Worm (Caenorhabditis elegans): Measurements from ENCODE around the gene nkat-3.

nkat-3 gene

DNA sequence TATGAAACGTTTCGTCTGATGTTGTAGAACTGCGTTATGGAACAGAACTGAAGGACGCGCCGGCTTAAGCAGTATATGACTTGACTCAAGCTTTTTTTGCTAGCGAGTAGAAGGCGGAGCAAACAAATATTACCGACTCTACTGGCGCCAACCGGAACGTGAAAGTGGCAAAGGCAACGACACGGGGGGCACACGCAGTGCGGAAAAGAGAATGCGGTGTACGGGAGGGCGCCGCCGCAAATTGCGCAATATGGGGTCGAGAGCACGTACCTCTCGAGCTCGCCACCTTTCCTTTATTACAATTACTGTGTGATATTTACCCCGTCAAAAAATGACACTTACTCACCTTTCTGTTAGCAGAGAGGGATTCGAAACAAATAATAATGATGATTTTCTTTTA lies 26.3 kb upstream of the nkat-3 start, which contains the start of gene pqn-36:
pqn-36 (minus strand) TSS at position 268 of the 400 bp plus-strand sequence.
- TF ChIP-seq nhr-6 (tag; optimal IDR thresholded peaks at IDR 0.05) (peak; percentile 4), lim-7 (GFP tag; IDR thresholded peaks at IDR 0.05) (0 out of 2 replicates have a peak, but pooled peaks have one; percentile 35), snpc-1.2 (GFP tag; IDR thresholded peaks at IDR 0.05) (no peak), set-16 (GFP tag; IDR thresholded peaks at IDR 0.05) (0 out of 2 replicates have a peak, but pooled peaks have one; percentile 29), daf-12 (tag; optimal IDR thresholded peaks at IDR 0.05) (no peak)

DNA sequence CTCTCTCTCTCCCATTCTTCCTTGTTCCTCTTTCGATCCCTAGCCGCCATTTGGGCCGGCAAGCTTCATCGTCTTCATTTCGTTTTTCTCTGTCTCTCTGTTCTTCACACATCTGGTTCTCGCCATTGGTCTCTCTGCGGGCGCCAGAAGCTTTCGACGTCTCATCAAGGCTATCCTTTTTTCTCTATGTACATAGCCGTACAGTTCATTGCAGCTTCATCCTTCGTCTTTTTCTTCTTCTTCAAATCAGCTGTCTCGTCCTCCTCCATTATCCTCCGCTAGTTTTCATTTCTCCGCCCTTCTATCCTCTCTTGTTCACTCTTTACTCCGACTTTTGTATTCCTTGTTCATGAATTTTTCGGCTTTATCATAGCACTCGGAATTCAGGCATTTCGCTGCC lies 20.9 kb upstream of the nkat-3 start, which contains the start of gene F39D8.3:
F39D8.3 (plus strand) TSS at position 301 of the 400 bp plus-strand sequence.
- TF ChIP-seq hlh-11 (tag; optimal IDR thresholded peaks at IDR 0.05) (peak; percentile 22), snpc-4 (tag; optimal IDR thresholded peaks at IDR 0.05) (no peak)

DNA sequence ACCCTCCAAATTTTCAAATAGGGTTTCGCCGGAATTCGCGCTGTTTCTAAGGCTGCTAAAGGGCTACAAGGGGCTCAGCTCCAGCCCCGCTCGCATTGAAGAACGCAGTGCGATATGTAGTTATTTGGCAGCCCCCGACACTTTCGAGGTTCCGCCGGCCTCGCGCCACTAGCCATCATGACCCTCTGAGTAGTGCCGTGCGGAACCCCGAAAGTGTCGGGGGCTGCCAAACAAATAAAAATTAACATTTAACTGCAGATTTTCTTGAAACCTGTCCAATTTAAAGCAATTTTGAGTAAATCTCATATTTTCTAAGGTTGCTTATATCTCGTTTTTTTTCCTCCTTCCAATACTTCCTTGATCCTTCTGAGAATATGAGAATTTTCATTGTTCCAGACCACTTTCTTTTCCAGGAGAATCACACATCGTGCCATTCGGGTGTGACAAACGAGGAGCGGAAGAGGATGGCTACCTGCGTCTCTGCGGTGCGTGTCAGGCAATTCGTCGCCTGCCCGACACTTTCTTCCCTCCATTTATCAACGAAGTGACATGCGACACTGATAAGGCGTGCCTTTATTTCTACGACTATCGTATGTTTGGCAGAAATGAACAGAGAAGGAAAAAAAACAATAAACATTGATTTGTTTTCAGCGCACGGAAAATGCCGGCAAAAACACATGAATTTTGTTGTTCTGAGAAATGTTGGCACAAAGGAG lies 17.7 kb upstream of the nkat-3 start:
- TF ChIP-seq tra-1 (GFP tag; IDR thresholded peaks at IDR 0.05) (peak; percentile 79), cey-2 (tag; optimal IDR thresholded peaks at IDR 0.05; ENCODE audit: borderline replicate concordance, insufficient read depth) (no peak), lin-1 (GFP tag; IDR thresholded peaks at IDR 0.05) (peak; percentile 63; the same call in 1 of the 2 replicates), nhr-48 (tag; optimal IDR thresholded peaks at IDR 0.05) (peak; percentile 38), nhr-28 (tag; optimal IDR thresholded peaks at IDR 0.05) (peak; percentile 92), sdz-12 (GFP tag; optimal IDR thresholded peaks at IDR 0.05) (no peak), hmg-1.1 (GFP tag; IDR thresholded peaks at IDR 0.05) (0 out of 2 replicates have a peak, but pooled peaks have one; percentile 11), dmd-6 (GFP tag; IDR thresholded peaks at IDR 0.05) (peak; percentile 88), hlh-11 (tag; optimal IDR thresholded peaks at IDR 0.05) (peak; percentile 91), tag-97 (GFP tag; IDR thresholded peaks at IDR 0.05) (no peak), php-3 (GFP tag; IDR thresholded peaks at IDR 0.05) (peak; percentile 80), unc-62 (GFP tag; optimal IDR thresholded peaks at IDR 0.05 in 1 of 2) (peak in 1 of 2 experiments; percentile 77), unc-62 (tag; optimal IDR thresholded peaks at IDR 0.05) (no peak), skn-1 (tag; optimal IDR thresholded peaks at IDR 0.05) (no peak), nhr-102 (tag; optimal IDR thresholded peaks at IDR 0.05) (peak; percentile 34), nhr-237 (tag; optimal IDR thresholded peaks at IDR 0.05) (no peak), mdl-1 (tag; optimal IDR thresholded peaks at IDR 0.05) (peak; percentile 29 to 67), F37D6.2 (tag; optimal IDR thresholded peaks at IDR 0.05) (no peak), mxl-3 (GFP tag; optimal IDR thresholded peaks at IDR 0.05) (peak; percentile 93), T20F7.1 (GFP tag; optimal IDR thresholded peaks at IDR 0.05) (no peak), ceh-20 (GFP tag; IDR thresholded peaks at IDR 0.05) (peak; percentile 74; the same call in 1 of the 2 replicates), Y48G9A.11 (GFP tag; IDR thresholded peaks at IDR 0.05) (no peak), nhr-41 (GFP tag; IDR thresholded peaks at IDR 0.05) (0 out of 2 replicates have a peak, but pooled peaks have one; percentile 8), hif-1 (tag; optimal IDR thresholded peaks at IDR 0.05) (no peak), hlh-30 (tag; optimal IDR thresholded peaks at IDR 0.05; ENCODE audit: insufficient read depth) (peak; percentile 79), dve-1 (tag; optimal IDR thresholded peaks at IDR 0.05; ENCODE audit: insufficient read depth) (peak; percentile 55), Y75B8A.6 (GFP tag; IDR thresholded peaks at IDR 0.05) (no peak), madf-9 (GFP tag; conservative IDR thresholded peaks at IDR 0.05) (no peak), set-16 (GFP tag; IDR thresholded peaks at IDR 0.05) (peak; percentile 62), mes-2 (tag; optimal IDR thresholded peaks at IDR 0.05; ENCODE audit: poor library complexity, severe bottlenecking) (peak; percentile 21), pqm-1 (tag; optimal IDR thresholded peaks at IDR 0.05) (peak; percentile 63), daf-16 (GFP tag; optimal IDR thresholded peaks at IDR 0.05) (no peak), daf-16 (tag; optimal IDR thresholded peaks at IDR 0.05) (peak; percentile 96), nhr-77 (tag; optimal IDR thresholded peaks at IDR 0.05) (peak; percentile 76)
